Fruit fly (Drosophila melanogaster): Measurements from ENCODE around the gene Pdf.

Pdf gene

dm6 chr3R:26461226-26461805 lies 5.4 kb upstream of the Pdf start, which contains the start of gene CG5455 (continued):
- TF ChIP-seq cwo (GFP tag; optimal IDR thresholded peaks at IDR 0.05) (peak; percentile 71), en (GFP tag; optimal IDR thresholded peaks at IDR 0.05) (no peak), mld (GFP tag; IDR thresholded peaks at IDR 0.05; ENCODE audit: partially characterized antibody) (no peak), slbo (GFP tag; IDR thresholded peaks at IDR 0.05) (peak; percentile 51), mirr (GFP tag; optimal IDR thresholded peaks at IDR 0.05) (peak; percentile 93), CG13424 (tag; optimal IDR thresholded peaks at IDR 0.05) (peak; percentile 17), HLHmδ (GFP tag; optimal IDR thresholded peaks at IDR 0.05) (no peak), CG6254 (GFP tag; optimal IDR thresholded peaks at IDR 0.05) (peak; percentile 35), CG4730 (GFP tag; IDR thresholded peaks at IDR 0.05) (no peak), ranshi (GFP tag; IDR thresholded peaks at IDR 0.05) (peak; percentile 16; the same call in 1 of the 2 replicates), CG4404 (GFP tag; IDR thresholded peaks at IDR 0.05) (no peak), eyg (GFP tag; optimal IDR thresholded peaks at IDR 0.05) (peak; percentile 23), CG11560 (tag; IDR thresholded peaks at IDR 0.05) (no peak), Lpt (GFP tag; optimal IDR thresholded peaks at IDR 0.05) (no peak), Awh (GFP tag; IDR thresholded peaks at IDR 0.05) (peak; percentile 25; the same call in 1 of the 2 replicates), CG17361 (GFP tag; IDR thresholded peaks at IDR 0.05) (no peak), Stat92E (GFP tag; optimal IDR thresholded peaks at IDR 0.05) (no peak), CG12155 (GFP tag; optimal IDR thresholded peaks at IDR 0.05) (no peak), lab (GFP tag; optimal IDR thresholded peaks at IDR 0.05) (peak; percentile 87), fd96Cb (tag; optimal IDR thresholded peaks at IDR 0.05) (no peak), sna (GFP tag; IDR thresholded peaks at IDR 0.05; ENCODE audit: partially characterized antibody) (no peak), Elba2 (GFP tag; optimal IDR thresholded peaks at IDR 0.05) (no peak), Nf-YA (GFP tag; IDR thresholded peaks at IDR 0.05) (peak; percentile 23; the same call in 1 of the 2 replicates), Fer1 (GFP tag; optimal IDR thresholded peaks at IDR 0.05) (peak; percentile 74), PHDP (tag; optimal IDR thresholded peaks at IDR 0.05) (peak; percentile 65), sim (GFP tag; IDR thresholded peaks at IDR 0.05) (0 out of 2 replicates have a peak, but pooled peaks have one; percentile 20), HmgZ (tag; optimal IDR thresholded peaks at IDR 0.05) (peak; percentile 84), CG12299 (tag; optimal IDR thresholded peaks at IDR 0.05) (peak; percentile 74), Hr39 (optimal IDR thresholded peaks at IDR 0.05) (no peak), Dek (tag; optimal IDR thresholded peaks at IDR 0.05) (no peak), Dll (GFP tag; IDR thresholded peaks at IDR 0.05; ENCODE audit: partially characterized antibody) (no peak), esg (GFP tag; conservative IDR thresholded peaks at IDR 0.05) (no peak), B-H1 (GFP tag; IDR thresholded peaks at IDR 0.05) (no peak; the same call in 2 of the 3 replicates), ERR (GFP tag; optimal IDR thresholded peaks at IDR 0.05) (no peak), CG12071 (GFP tag; optimal IDR thresholded peaks at IDR 0.05) (peak; percentile 85), CG34422 (GFP tag; IDR thresholded peaks at IDR 0.05) (peak; percentile 54; the same call in 1 of the 3 replicates), Adf1 (GFP tag; IDR thresholded peaks at IDR 0.05) (peak; percentile 84), CG7372 (GFP tag; IDR thresholded peaks at IDR 0.05) (no peak), Fer2 (tag; optimal IDR thresholded peaks at IDR 0.05) (no peak), ems (GFP tag; optimal IDR thresholded peaks at IDR 0.05) (no peak), Max (GFP tag; optimal IDR thresholded peaks at IDR 0.05) (no peak), Hey (tag; optimal IDR thresholded peaks at IDR 0.05) (peak; percentile 50), amos (GFP tag; IDR thresholded peaks at IDR 0.05; ENCODE audit: partially characterized antibody) (peak; percentile 49; the same call in 1 of the 2 replicates), eve (GFP tag; optimal IDR thresholded peaks at IDR 0.05) (no peak), pan (optimal IDR thresholded peaks at IDR 0.05) (no peak), pan (GFP tag; optimal IDR thresholded peaks at IDR 0.05 in 1 of 2, IDR thresholded peaks at IDR 0.05 in 1 of 2) (peak in 1 of 2 experiments; percentile 62), CG7928 (GFP tag; optimal IDR thresholded peaks at IDR 0.05) (no peak), abd-A (tag; optimal IDR thresholded peaks at IDR 0.05) (peak; percentile 92), CG8089 (GFP tag; optimal IDR thresholded peaks at IDR 0.05) (no peak), CG43689 (GFP tag; IDR thresholded peaks at IDR 0.05) (0 out of 2 replicates have a peak, but pooled peaks have one; percentile 39)

All from whole organism, embryonic.